Fruit fly (Drosophila melanogaster) whole organism, embryonic: Measurements from ENCODE around the gene Nup153.

Experiments
- Abd-B ChIP-seq: fragments of 200-800 bp; sonication (Bioruptor generic); optimal IDR thresholded peaks from 2 replicates; lab custom pipeline; 2018; ENCODE audit warnings: missing biosample characterization, mild to moderate bottlenecking, missing genetic modification characterization, moderate library complexity
- Atf3 ChIP-seq: fragments of 200-800 bp; sonication (Bioruptor generic); optimal IDR thresholded peaks from 3 replicates; lab custom pipeline; 2016; ENCODE audit warnings: missing biosample characterization, missing genetic modification characterization
- CG10147 ChIP-seq: fragments of 200-800 bp; sonication (Bioruptor generic); optimal IDR thresholded peaks from 2 replicates; lab custom pipeline; 2019; ENCODE audit warnings: missing biosample characterization, mild to moderate bottlenecking, missing genetic modification characterization, moderate library complexity
- CG10543 ChIP-seq: fragments of 200-800 bp; sonication (Bioruptor generic); optimal IDR thresholded peaks from 3 replicates; lab custom pipeline; 2017; ENCODE audit warnings: missing biosample characterization, mild to moderate bottlenecking, missing genetic modification characterization, moderate library complexity
- CG10654 ChIP-seq: fragments of 200-800 bp; sonication (Bioruptor generic); optimal IDR thresholded peaks from 2 replicates; lab custom pipeline; 2016; ENCODE audit warnings: missing biosample characterization, missing genetic modification characterization
- CG11504 ChIP-seq: fragments of 200-800 bp; sonication (Bioruptor generic); optimal IDR thresholded peaks from 3 replicates; lab custom pipeline; 2019; ENCODE audit warnings: missing biosample characterization, mild to moderate bottlenecking, missing genetic modification characterization, moderate library complexity
- CG13424 ChIP-seq: fragments of 200-800 bp; sonication (Bioruptor generic); optimal IDR thresholded peaks from 2 replicates; lab custom pipeline; 2019; ENCODE audit warnings: missing biosample characterization, mild to moderate bottlenecking, missing genetic modification characterization, moderate library complexity
- CG1647 ChIP-seq: fragments of 200-800 bp; sonication (Bioruptor generic); optimal IDR thresholded peaks from 3 replicates; lab custom pipeline; 2016; ENCODE audit warnings: missing biosample characterization, missing genetic modification characterization
- CG17361 ChIP-seq: fragments of 200-800 bp; sonication (Bioruptor generic); IDR thresholded peaks from 3 replicates; pipeline ENCODE4 v1.3.6; 2022; ENCODE audit warnings: missing biosample characterization, missing genetic modification characterization
- CG17802 ChIP-seq: fragments of 200-800 bp; sonication (Bioruptor generic); optimal IDR thresholded peaks from 2 replicates; lab custom pipeline; 2018; ENCODE audit warnings: missing biosample characterization, mild to moderate bottlenecking, missing genetic modification characterization, moderate library complexity
- CG18599 ChIP-seq: fragments of 200-800 bp; sonication (Bioruptor generic); optimal IDR thresholded peaks from 3 replicates; lab custom pipeline; 2017; ENCODE audit warnings: missing biosample characterization, missing genetic modification characterization, mild to moderate bottlenecking, moderate library complexity, missing genetic modification reagents
- CG18619 ChIP-seq: fragments of 200-800 bp; sonication (Bioruptor generic); optimal IDR thresholded peaks from 3 replicates; lab custom pipeline; 2017; ENCODE audit warnings: missing biosample characterization, mild to moderate bottlenecking, missing genetic modification characterization
- CG2120 ChIP-seq: fragments of 200-800 bp; sonication (Bioruptor generic); optimal IDR thresholded peaks from 3 replicates; lab custom pipeline; 2016; ENCODE audit warnings: missing biosample characterization, missing genetic modification characterization
- CG2678 ChIP-seq: fragments of 200-800 bp; sonication (Bioruptor generic); optimal IDR thresholded peaks from 3 replicates; lab custom pipeline; 2019; ENCODE audit warnings: missing biosample characterization, mild to moderate bottlenecking, missing genetic modification characterization, moderate library complexity
- CG30403 ChIP-seq: fragments of 200-800 bp; sonication (Bioruptor generic); optimal IDR thresholded peaks from 3 replicates; lab custom pipeline; 2016; ENCODE audit warnings: missing biosample characterization, missing genetic modification characterization
- CG3163 ChIP-seq: fragments of 200-800 bp; sonication (Bioruptor generic); optimal IDR thresholded peaks from 3 replicates; lab custom pipeline; 2016; ENCODE audit warnings: missing biosample characterization, missing genetic modification characterization
- CG3281 ChIP-seq: fragments of 200-800 bp; sonication (Bioruptor generic); optimal IDR thresholded peaks from 3 replicates; lab custom pipeline; 2017; ENCODE audit warnings: missing biosample characterization, mild to moderate bottlenecking, missing genetic modification characterization
- CG33213 ChIP-seq: fragments of 200-800 bp; sonication (Bioruptor generic); optimal IDR thresholded peaks from 3 replicates; lab custom pipeline; 2016; ENCODE audit warnings: missing biosample characterization, missing genetic modification characterization
- CG4328 ChIP-seq: fragments of 200-800 bp; sonication (Bioruptor generic); optimal IDR thresholded peaks from 3 replicates; lab custom pipeline; 2017; ENCODE audit warnings: missing biosample characterization, missing genetic modification reagents, missing genetic modification characterization
- CG43689 ChIP-seq: fragments of 200-800 bp; sonication (Bioruptor generic); IDR thresholded peaks from 2 replicates; pipeline ENCODE4 v1.3.6; 2022; ENCODE audit warnings: missing biosample characterization, missing genetic modification characterization
- CG4617 ChIP-seq: fragments of 200-800 bp; sonication (Bioruptor generic); optimal IDR thresholded peaks from 3 replicates; lab custom pipeline; 2016; ENCODE audit warnings: missing biosample characterization, missing genetic modification characterization, borderline replicate concordance
- CG7839 ChIP-seq: fragments of 200-800 bp; sonication (Bioruptor generic); optimal IDR thresholded peaks from 3 replicates; lab custom pipeline; 2018; ENCODE audit warnings: missing biosample characterization, mild to moderate bottlenecking, missing genetic modification characterization, moderate library complexity
- CG9215 ChIP-seq: fragments of 200-800 bp; sonication (Bioruptor generic); IDR thresholded peaks from 2 replicates; pipeline ENCODE4 v1.3.6; 2022; ENCODE audit warnings: missing biosample characterization, missing genetic modification characterization
- CG9932 ChIP-seq: fragments of 200-800 bp; sonication (Bioruptor generic); IDR thresholded peaks from 2 replicates; pipeline ENCODE4 v1.3.6; 2022; ENCODE audit warnings: missing biosample characterization, missing genetic modification characterization
- CrebB ChIP-seq: fragments of 200-800 bp; sonication (Bioruptor generic); optimal IDR thresholded peaks from 3 replicates; lab custom pipeline; 2018; ENCODE audit warnings: missing biosample characterization, mild to moderate bottlenecking, missing genetic modification characterization
- D19A ChIP-seq: fragments of 200-800 bp; optimal IDR thresholded peaks from 3 replicates; lab custom pipeline; 2019; ENCODE audit warnings: missing biosample characterization, mild to moderate bottlenecking, missing genetic modification characterization, moderate library complexity
- Drgx ChIP-seq: fragments of 200-800 bp; sonication (Bioruptor generic); IDR thresholded peaks from 2 replicates; pipeline ENCODE4 v1.3.6; 2022; ENCODE audit warnings: missing biosample characterization, missing genetic modification characterization
- Elba2 ChIP-seq: fragments of 200-800 bp; sonication (Bioruptor generic); optimal IDR thresholded peaks from 3 replicates; lab custom pipeline; 2016; ENCODE audit warnings: missing biosample characterization, missing genetic modification characterization
- Fer1 ChIP-seq: fragments of 200-800 bp; sonication (Bioruptor generic); optimal IDR thresholded peaks from 2 replicates; lab custom pipeline; 2017; ENCODE audit warnings: missing biosample characterization, mild to moderate bottlenecking, missing genetic modification characterization
- HLH3B ChIP-seq: fragments of 200-800 bp; sonication (Bioruptor generic); IDR thresholded peaks from 2 replicates; pipeline ENCODE4 v1.3.6; 2022; ENCODE audit warnings: missing biosample characterization, missing genetic modification characterization
- Hand ChIP-seq: fragments of 200-800 bp; sonication (Bioruptor generic); optimal IDR thresholded peaks from 2 replicates; lab custom pipeline; 2017; ENCODE audit warnings: mild to moderate bottlenecking, missing biosample characterization, missing genetic modification reagents, missing genetic modification characterization
- Hmr ChIP-seq: fragments of 200-800 bp; sonication (Bioruptor generic); optimal IDR thresholded peaks from 3 replicates; lab custom pipeline; 2017; ENCODE audit warnings: mild to moderate bottlenecking, missing biosample characterization, missing genetic modification reagents, missing genetic modification characterization
- Med ChIP-seq: fragments of 200-800 bp; sonication (Bioruptor generic); peaks from one replicate; lab custom pipeline; 2016; ENCODE audit warnings: missing biosample characterization, missing genetic modification characterization, mild to moderate bottlenecking, inconsistent platforms, moderate library complexity
- Meics ChIP-seq: fragments of 200-800 bp; sonication (Bioruptor generic); optimal IDR thresholded peaks from 2 replicates; lab custom pipeline; 2017; ENCODE audit warnings: missing biosample characterization, mild to moderate bottlenecking, missing genetic modification characterization
- Rfx ChIP-seq: fragments of 200-800 bp; sonication (Bioruptor generic); IDR thresholded peaks from 2 replicates; pipeline ENCODE4 v1.3.6; 2022; ENCODE audit warnings: missing biosample characterization, missing genetic modification characterization
- Sry-β ChIP-seq: fragments of 200-800 bp; sonication (Bioruptor generic); optimal IDR thresholded peaks from 2 replicates; lab custom pipeline; 2018; ENCODE audit warnings: missing biosample characterization, mild to moderate bottlenecking, missing genetic modification characterization, moderate library complexity
- Taf1 ChIP-seq: fragments of 200-800 bp; sonication (Bioruptor generic); IDR thresholded peaks from 2 replicates; pipeline ENCODE4 v1.3.6; 2022; ENCODE audit warnings: missing biosample characterization, missing genetic modification characterization
- ash1 ChIP-seq: fragments of 200-800 bp; sonication (Bioruptor generic); optimal IDR thresholded peaks from 2 replicates; lab custom pipeline; 2018; ENCODE audit warnings: missing biosample characterization, mild to moderate bottlenecking, missing genetic modification characterization
- dysf ChIP-seq: fragments of 200-800 bp; sonication (Bioruptor generic); IDR thresholded peaks from 3 replicates; pipeline ENCODE4 v1.3.6; 2022; ENCODE audit warnings: missing biosample characterization, missing genetic modification characterization
- fd102C ChIP-seq: fragments of 200-800 bp; sonication (Bioruptor generic); optimal IDR thresholded peaks from 2 replicates; lab custom pipeline; 2018; ENCODE audit warnings: missing biosample characterization, mild to moderate bottlenecking, missing genetic modification characterization, moderate library complexity
- gem ChIP-seq: fragments of 200-800 bp; sonication (Bioruptor generic); optimal IDR thresholded peaks from 2 replicates; lab custom pipeline; 2019; ENCODE audit warnings: missing biosample characterization, mild to moderate bottlenecking, missing genetic modification characterization, moderate library complexity
- grau ChIP-seq: fragments of 200-800 bp; optimal IDR thresholded peaks from 3 replicates; lab custom pipeline; 2019; ENCODE audit warnings: missing biosample characterization, mild to moderate bottlenecking, missing genetic modification characterization, moderate library complexity
- her ChIP-seq: fragments of 200-800 bp; sonication (Bioruptor generic); optimal IDR thresholded peaks from 2 replicates; lab custom pipeline; 2016; ENCODE audit warnings: missing biosample characterization, missing genetic modification characterization
- hth ChIP-seq: fragments of >200 bp; optimal IDR thresholded peaks from 2 replicates; lab custom pipeline; 2017; ENCODE audit warnings: inconsistent platforms
- lmd ChIP-seq: fragments of 200-800 bp; sonication (Bioruptor generic); IDR thresholded peaks from 2 replicates; pipeline ENCODE4 v1.3.6; 2022; ENCODE audit warnings: missing biosample characterization, missing genetic modification characterization
- pros ChIP-seq: fragments of 200-800 bp; sonication (Bioruptor generic); optimal IDR thresholded peaks from 3 replicates; lab custom pipeline; 2019; ENCODE audit warnings: missing biosample characterization, mild to moderate bottlenecking, missing genetic modification characterization, moderate library complexity
- sens ChIP-seq: fragments of 200-800 bp; sonication (Bioruptor generic); peaks from one replicate; lab custom pipeline; 2016; ENCODE audit warnings: missing biosample characterization, missing genetic modification characterization
- shn ChIP-seq: fragments of 200-800 bp; sonication (Bioruptor generic); optimal IDR thresholded peaks from 3 replicates; lab custom pipeline; 2016; ENCODE audit warnings: missing biosample characterization, missing genetic modification characterization
- slbo ChIP-seq: fragments of 200-800 bp; sonication (Bioruptor generic); IDR thresholded peaks from 2 replicates; pipeline ENCODE4 v1.3.6; 2022; ENCODE audit warnings: missing biosample characterization, missing genetic modification characterization
- tin ChIP-seq: fragments of 200-800 bp; sonication (Bioruptor generic); optimal IDR thresholded peaks from 3 replicates; lab custom pipeline; 2016; ENCODE audit warnings: missing biosample characterization, missing genetic modification characterization
- usp ChIP-seq: fragments of >200 bp; optimal IDR thresholded peaks from 2 replicates; lab custom pipeline; 2017; ENCODE audit warnings: missing biosample characterization, missing genetic modification characterization
- wor ChIP-seq: fragments of 200-800 bp; sonication (Bioruptor generic); IDR thresholded peaks from 2 replicates; pipeline ENCODE4 v1.3.6; 2022; ENCODE audit warnings: missing biosample characterization, missing genetic modification characterization

The Nup153 gene

DNA sequence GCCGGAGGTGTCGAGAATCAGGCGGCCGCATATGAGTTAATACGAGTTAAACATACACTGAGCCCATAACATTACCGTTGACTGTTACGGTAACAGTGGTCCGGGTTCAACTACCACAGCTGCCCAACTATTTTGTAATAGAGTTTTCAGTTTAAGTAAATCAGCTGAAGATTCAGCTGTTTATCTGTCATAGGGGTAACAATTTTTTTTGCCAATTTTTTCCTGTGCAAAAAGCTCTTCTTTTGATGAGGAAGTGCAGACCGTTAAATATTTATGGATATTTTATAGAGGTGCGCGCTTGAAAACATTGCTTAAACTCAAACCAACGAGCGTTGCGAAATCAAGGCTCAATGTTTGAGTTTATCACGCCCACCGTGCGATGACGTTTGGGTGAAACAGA, 17.3 kb upstream of the Nup153 start:
- TF ChIP-seq CG10147 (peak; percentile 34), Hmr (GFP tag; lab: Kevin White, UChicago) (peak; percentile 17), Rfx (GFP tag; lab: Robert Waterston, UW) (peak; percentile 19; the same call in 1 of the 2 replicates), Atf3 (GFP tag; lab: Kevin White, UChicago) (no peak), CG1647 (GFP tag; lab: Kevin White, UChicago) (no peak), CG18619 (no peak), CG30403 (GFP tag; lab: Kevin White, UChicago) (peak; percentile 2), Hand (GFP tag; lab: Kevin White, UChicago) (peak; percentile 22), Med (GFP tag; lab: Kevin White, UChicago) (peak; percentile 70), CG18599 (GFP tag; lab: Kevin White, UChicago) (peak; percentile 57), shn (no peak), Sry-β (no peak), usp (GFP tag; lab: Kevin White, UChicago) (no peak), her (GFP tag; lab: Kevin White, UChicago) (no peak), lmd (GFP tag; lab: Robert Waterston, UW) (no peak), CG11504 (tag; lab: Kevin White, UChicago) (peak; percentile 29), Abd-B (no peak), gem (tag; lab: Kevin White, UChicago) (peak; percentile 38), Drgx (GFP tag; lab: Robert Waterston, UW) (no peak), CG4328 (no peak), CG7839 (tag; lab: Kevin White, UChicago) (peak; percentile 10), CG10654 (GFP tag; lab: Kevin White, UChicago) (no peak), CG17802 (tag; lab: Kevin White, UChicago) (no peak), CG3163 (no peak), CG9215 (GFP tag; lab: Robert Waterston, UW) (no peak), wor (GFP tag; lab: Robert Waterston, UW) (no peak), D19A (no peak), slbo (GFP tag; lab: Robert Waterston, UW) (peak; percentile 31; the same call in 1 of the 2 replicates), pros (GFP tag; lab: Kevin White, UChicago) (no peak), Meics (GFP tag; lab: Kevin White, UChicago) (peak; percentile 45), HLH3B (GFP tag; lab: Robert Waterston, UW) (no peak), tin (no peak), CG9932 (GFP tag; lab: Robert Waterston, UW) (0 out of 2 replicates have a peak, but pooled peaks have one; percentile 16), CG2120 (GFP tag; lab: Kevin White, UChicago) (peak; percentile 34), CrebB (no peak), CG43689 (GFP tag; lab: Robert Waterston, UW) (no peak), CG4617 (GFP tag; lab: Kevin White, UChicago) (no peak), grau (tag; lab: Kevin White, UChicago) (peak; percentile 30), dysf (no peak), CG17361 (0 out of 3 replicates have a peak, but pooled peaks have one; percentile 15), sens (GFP tag; lab: Kevin White, UChicago) (peak; percentile 64), Taf1 (no peak), CG10543 (GFP tag; lab: Kevin White, UChicago) (peak; percentile 42), ash1 (GFP tag; lab: Kevin White, UChicago) (no peak), Elba2 (GFP tag; lab: Kevin White, UChicago) (no peak), CG13424 (tag; lab: Kevin White, UChicago) (peak; percentile 22), CG33213 (GFP tag; lab: Kevin White, UChicago) (no peak), Fer1 (GFP tag; lab: Kevin White, UChicago) (peak; percentile 36), CG3281 (peak; percentile 8), hth (lab: Kevin White, UChicago) (no peak), fd102C (no peak), CG2678 (tag; lab: Kevin White, UChicago) (peak; percentile 48)
